Fruit fly (Drosophila melanogaster) whole organism, adult: Measurements from ENCODE around the gene CG12355.
A peak's percentile ranks its signal among the peaks of the same experiment; 100 is the strongest.

ENCODE experiments used
- CG11617 ChIP-seq: fragments of 200-800 bp; sonication (Bioruptor generic); optimal IDR thresholded peaks from 2 replicates; lab custom pipeline; 2017; ENCODE audit warnings: mild to moderate bottlenecking, missing biosample characterization, missing genetic modification reagents, missing genetic modification characterization
- CG12768 ChIP-seq: fragments of 200-800 bp; sonication (Bioruptor generic); optimal IDR thresholded peaks from 2 replicates; lab custom pipeline; 2017; ENCODE audit warnings: missing biosample characterization, missing genetic modification characterization, mild to moderate bottlenecking, moderate library complexity, missing genetic modification reagents
- CG14711 ChIP-seq: fragments of 200-800 bp; sonication (Bioruptor generic); optimal IDR thresholded peaks from 2 replicates; lab custom pipeline; 2018; ENCODE audit warnings: missing biosample characterization, mild to moderate bottlenecking, missing genetic modification characterization, moderate library complexity
- CG1620 ChIP-seq: fragments of 200-800 bp; sonication (Bioruptor generic); optimal IDR thresholded peaks from 2 replicates; lab custom pipeline; 2016; ENCODE audit warnings: missing biosample characterization, missing genetic modification characterization
- CG33017 ChIP-seq: fragments of 200-800 bp; sonication (Bioruptor generic); optimal IDR thresholded peaks from 2 replicates; lab custom pipeline; 2018; ENCODE audit warnings: missing biosample characterization, mild to moderate bottlenecking, missing genetic modification characterization, moderate library complexity
- CG5204 ChIP-seq: fragments of 200-800 bp; sonication (Bioruptor generic); optimal IDR thresholded peaks from 2 replicates; lab custom pipeline; 2016; ENCODE audit warnings: missing biosample characterization, missing genetic modification characterization
- CG7101 ChIP-seq: fragments of 200-800 bp; sonication (Bioruptor generic); optimal IDR thresholded peaks from 2 replicates; lab custom pipeline; 2018; ENCODE audit warnings: missing biosample characterization, mild to moderate bottlenecking, missing genetic modification characterization, moderate library complexity
- Hr96 ChIP-seq: fragments of 200-800 bp; sonication (Bioruptor generic); optimal IDR thresholded peaks from 2 replicates; lab custom pipeline; 2016; ENCODE audit warnings: missing biosample characterization, missing genetic modification characterization
- Mnt ChIP-seq: fragments of 200-800 bp; sonication (Bioruptor generic); optimal IDR thresholded peaks from 2 replicates; lab custom pipeline; 2016; ENCODE audit warnings: missing biosample characterization, mild to moderate bottlenecking, missing genetic modification characterization
- bab1 ChIP-seq: fragments of 200-800 bp; sonication (Bioruptor generic); optimal IDR thresholded peaks from 3 replicates; lab custom pipeline; 2019; ENCODE audit warnings: missing biosample characterization, mild to moderate bottlenecking, missing genetic modification characterization, moderate library complexity
- cnc ChIP-seq, 2 experiments: fragments of >200 bp; optimal IDR thresholded peaks; 2 replicates each; lab custom pipeline; 2017
- kay ChIP-seq: fragments of 200-800 bp; sonication (Bioruptor generic); peaks from one replicate; lab custom pipeline; 2016; ENCODE audit warnings: missing biosample characterization, missing genetic modification characterization, borderline replicate concordance
- tj ChIP-seq: fragments of 200-800 bp; sonication (Bioruptor generic); optimal IDR thresholded peaks from 3 replicates; lab custom pipeline; 2017; ENCODE audit warnings: missing biosample characterization, mild to moderate bottlenecking, missing genetic modification characterization, moderate library complexity
- toe ChIP-seq: fragments of 200-800 bp; sonication (Bioruptor generic); optimal IDR thresholded peaks from 2 replicates; lab custom pipeline; 2016; ENCODE audit warnings: missing biosample characterization, missing genetic modification characterization

DNA sequence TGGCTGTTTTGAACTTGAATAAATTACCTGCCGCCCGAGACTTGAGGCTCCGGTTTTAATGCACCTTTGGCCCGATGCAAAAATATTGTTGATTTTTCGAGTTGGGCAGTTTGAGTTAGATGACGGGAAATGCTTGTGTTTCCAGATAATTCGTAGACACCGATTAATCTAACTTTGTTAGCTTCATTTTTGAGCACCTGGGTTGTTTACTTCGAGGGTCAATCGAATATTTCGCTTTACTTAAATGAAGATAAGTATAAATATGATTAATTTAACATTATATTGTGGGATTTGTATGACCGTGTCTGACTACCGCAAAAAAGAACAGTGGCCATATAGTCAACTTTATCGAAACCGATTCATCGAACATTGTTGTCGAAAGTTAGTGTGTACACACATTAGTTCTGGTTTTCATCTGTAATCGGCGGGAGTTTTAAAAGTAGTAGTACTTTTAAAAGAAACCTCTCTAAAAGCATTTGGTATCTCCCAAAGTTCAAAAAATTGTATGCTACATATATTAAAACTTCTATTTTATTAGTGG, 28.5 kb upstream of the CG12355 start, which contains the start of gene CG7945:
- no peak for TF ChIP-seq CG5204
- TF ChIP-seq CG7101 (tag; lab: Kevin White, UChicago), result no peak
- no peak for TF ChIP-seq Mnt (GFP tag; lab: Kevin White, UChicago)
- no peak for TF ChIP-seq CG12768 (GFP tag; lab: Kevin White, UChicago)
- TF ChIP-seq CG14711, result no peak
- no peak for TF ChIP-seq CG33017 (tag; lab: Kevin White, UChicago)
- TF ChIP-seq toe, result no peak
- no peak for TF ChIP-seq CG1620
- peak; percentile 8 for TF ChIP-seq kay (GFP tag; lab: Kevin White, UChicago)
- TF ChIP-seq CG11617 (GFP tag; lab: Kevin White, UChicago), result no peak
- TF ChIP-seq tj (GFP tag; lab: Kevin White, UChicago), result no peak
- no peak for TF ChIP-seq Hr96 (GFP tag; lab: Kevin White, UChicago)
- no peak for TF ChIP-seq cnc (optimal IDR thresholded peaks at IDR 0.05; lab: Kevin White, UChicago)
- peak; percentile 70 for TF ChIP-seq bab1
